Worm (Caenorhabditis elegans) whole organism, late embryonic: ENCODE data around the gene Y53C12A.7.
"Not testable (repeated sequence)": the region's sequence is repeated elsewhere in the genome, so short reads cannot be mapped to it uniquely, and the experiment has no call there.

Source experiments
- ceh-22 ChIP-seq: sonication (generic microtip); optimal IDR thresholded peaks from 2 replicates; lab custom pipeline; 2017; ENCODE audit warnings: missing biosample characterization, missing genetic modification characterization
- ceh-9 ChIP-seq: sonication (generic microtip); optimal IDR thresholded peaks from 2 replicates; lab custom pipeline; 2016; ENCODE audit warnings: mild to moderate bottlenecking, missing genetic modification characterization, inconsistent platforms, missing compliant biosample characterization
- nhr-232 ChIP-seq: sonication (generic microtip); optimal IDR thresholded peaks from 2 replicates; lab custom pipeline; 2016; ENCODE audit warnings: missing genetic modification characterization, missing compliant biosample characterization
- pha-4 ChIP-seq: fragments of 150-350 bp; optimal IDR thresholded peaks from 2 replicates; lab custom pipeline; 2018; ENCODE audit warnings: missing biosample characterization, missing genetic modification reagents, missing genetic modification characterization
- pqm-1 ChIP-seq: sonication (generic microtip); optimal IDR thresholded peaks from 2 replicates; lab custom pipeline; 2016; ENCODE audit warnings: missing genetic modification characterization, missing compliant biosample characterization

ce11 chrII:9718631-9719252 is 18.4 kb downstream of the Y53C12A.7 start, which contains the start of gene Y53C12A.11:
- TF ChIP-seq pha-4, pqm-1, ceh-9, nhr-232, ceh-22 (tag; lab: Kevin White, UChicago): not testable (repeated sequence)
